Fruit fly (Drosophila melanogaster) whole organism, embryonic: ENCODE results near the gene CG43402.

Experiments
- Antp ChIP-seq: fragments of 200-800 bp; sonication (Bioruptor generic); optimal IDR thresholded peaks from 3 replicates; lab custom pipeline; 2016; ENCODE audit warnings: missing biosample characterization, missing genetic modification characterization
- CG10959 ChIP-seq: fragments of 200-800 bp; sonication (Bioruptor generic); IDR thresholded peaks from 2 replicates; pipeline ENCODE4 v1.3.6; 2022; ENCODE audit warnings: missing biosample characterization, missing genetic modification characterization
- CG1647 ChIP-seq: fragments of 200-800 bp; sonication (Bioruptor generic); optimal IDR thresholded peaks from 3 replicates; lab custom pipeline; 2016; ENCODE audit warnings: missing biosample characterization, missing genetic modification characterization
- CG17612 ChIP-seq: fragments of 200-800 bp; sonication (Bioruptor generic); IDR thresholded peaks from 2 replicates; pipeline ENCODE4 v1.3.6; 2022; ENCODE audit warnings: missing biosample characterization, missing genetic modification characterization
- CG18476 ChIP-seq: fragments of 200-800 bp; sonication (Bioruptor generic); optimal IDR thresholded peaks from 2 replicates; lab custom pipeline; 2016; ENCODE audit warnings: missing biosample characterization, mild to moderate bottlenecking, missing genetic modification characterization
- CG2120 ChIP-seq: fragments of 200-800 bp; sonication (Bioruptor generic); optimal IDR thresholded peaks from 3 replicates; lab custom pipeline; 2016; ENCODE audit warnings: missing biosample characterization, missing genetic modification characterization
- CG2712 ChIP-seq: fragments of 200-800 bp; optimal IDR thresholded peaks from 3 replicates; lab custom pipeline; 2019; ENCODE audit warnings: missing biosample characterization, mild to moderate bottlenecking, missing genetic modification characterization, moderate library complexity
- CG3281 ChIP-seq: fragments of 200-800 bp; sonication (Bioruptor generic); optimal IDR thresholded peaks from 3 replicates; lab custom pipeline; 2017; ENCODE audit warnings: missing biosample characterization, mild to moderate bottlenecking, missing genetic modification characterization
- CG3995 ChIP-seq: fragments of 200-800 bp; sonication (Bioruptor generic); optimal IDR thresholded peaks from 3 replicates; lab custom pipeline; 2016; ENCODE audit warnings: missing biosample characterization, missing genetic modification characterization
- CG6854 ChIP-seq: fragments of 200-800 bp; sonication (Bioruptor generic); optimal IDR thresholded peaks from 3 replicates; lab custom pipeline; 2017; ENCODE audit warnings: missing biosample characterization, mild to moderate bottlenecking, missing genetic modification characterization
- CG7786 ChIP-seq: fragments of 200-800 bp; sonication (Bioruptor generic); optimal IDR thresholded peaks from 2 replicates; lab custom pipeline; 2016; ENCODE audit warnings: missing biosample characterization, missing genetic modification characterization
- CG8478 ChIP-seq: fragments of >200 bp; optimal IDR thresholded peaks from 2 replicates; lab custom pipeline; 2018
- CkIIα-i1 ChIP-seq: fragments of 200-800 bp; sonication (Bioruptor generic); IDR thresholded peaks from 2 replicates; pipeline ENCODE4 v1.3.6; 2022; ENCODE audit warnings: missing biosample characterization, missing genetic modification characterization
- Dip3 ChIP-seq: fragments of 200-800 bp; sonication (Bioruptor generic); optimal IDR thresholded peaks from 3 replicates; lab custom pipeline; 2016; ENCODE audit warnings: missing biosample characterization, missing genetic modification characterization
- Dref ChIP-seq: fragments of 200-800 bp; sonication (Bioruptor generic); IDR thresholded peaks from 2 replicates; pipeline ENCODE4 v1.3.6; 2022; ENCODE audit warnings: missing biosample characterization, missing genetic modification characterization
- Drgx ChIP-seq: fragments of 200-800 bp; sonication (Bioruptor generic); IDR thresholded peaks from 2 replicates; pipeline ENCODE4 v1.3.6; 2022; ENCODE audit warnings: missing biosample characterization, missing genetic modification characterization
- Fer2 ChIP-seq: fragments of 200-800 bp; sonication (Bioruptor generic); optimal IDR thresholded peaks from 2 replicates; lab custom pipeline; 2018; ENCODE audit warnings: missing biosample characterization, mild to moderate bottlenecking, missing genetic modification characterization, moderate library complexity
- HLHmδ ChIP-seq: fragments of 200-800 bp; sonication (Bioruptor generic); optimal IDR thresholded peaks from 2 replicates; lab custom pipeline; 2018; ENCODE audit warnings: missing biosample characterization, mild to moderate bottlenecking, missing genetic modification characterization, moderate library complexity
- Hr78 ChIP-seq, 2 experiments: fragments of 200-800 bp in 1 of 2; fragments of >200 bp in 1 of 2; sonication (Bioruptor generic) in 1 of 2; optimal IDR thresholded peaks; 2 replicates each; lab custom pipeline; 2017 to 2019; ENCODE audit warnings: missing biosample characterization in 2 of 2, missing genetic modification characterization in 2 of 2, mild to moderate bottlenecking in 1 of 2, moderate library complexity in 1 of 2
- Kr ChIP-seq: fragments of 200-800 bp; sonication (Bioruptor generic); optimal IDR thresholded peaks from 2 replicates; lab custom pipeline; 2017; ENCODE audit warnings: missing biosample characterization, mild to moderate bottlenecking, missing genetic modification characterization
- MESR4 ChIP-seq: fragments of 200-800 bp; sonication (Bioruptor generic); optimal IDR thresholded peaks from 2 replicates; lab custom pipeline; 2018; ENCODE audit warnings: missing biosample characterization, mild to moderate bottlenecking, missing genetic modification characterization, moderate library complexity
- Max ChIP-seq: fragments of 200-800 bp; sonication (Bioruptor generic); optimal IDR thresholded peaks from 2 replicates; lab custom pipeline; 2016; ENCODE audit warnings: missing biosample characterization, mild to moderate bottlenecking, missing genetic modification characterization
- Nf-YB ChIP-seq: fragments of 200-800 bp; sonication (Bioruptor generic); optimal IDR thresholded peaks from 3 replicates; lab custom pipeline; 2019; ENCODE audit warnings: missing biosample characterization, mild to moderate bottlenecking, missing genetic modification characterization, moderate library complexity
- Oli ChIP-seq: fragments of 200-800 bp; sonication (Bioruptor generic); optimal IDR thresholded peaks from 2 replicates; lab custom pipeline; 2018; ENCODE audit warnings: missing biosample characterization, mild to moderate bottlenecking, missing genetic modification characterization, moderate library complexity
- amos ChIP-seq: fragments of 200-800 bp; sonication (Bioruptor generic); IDR thresholded peaks from 2 replicates; pipeline ENCODE4 v1.3.6; 2022; ENCODE audit warnings: missing biosample characterization, missing genetic modification characterization; ENCODE audit not compliant: partially characterized antibody
- bigmax ChIP-seq: fragments of 200-800 bp; sonication (Bioruptor generic); optimal IDR thresholded peaks from 2 replicates; lab custom pipeline; 2018; ENCODE audit warnings: missing biosample characterization, mild to moderate bottlenecking, missing genetic modification characterization
- chm ChIP-seq: fragments of 200-800 bp; sonication (Bioruptor generic); IDR thresholded peaks from 2 replicates; pipeline ENCODE4 v1.3.6; 2022; ENCODE audit warnings: missing biosample characterization, missing genetic modification characterization
- chn ChIP-seq: fragments of 200-800 bp; sonication (Bioruptor generic); optimal IDR thresholded peaks from 2 replicates; lab custom pipeline; 2016; ENCODE audit warnings: missing biosample characterization, missing genetic modification characterization
- ci ChIP-seq: fragments of 200-800 bp; sonication (Bioruptor generic); IDR thresholded peaks from 3 replicates; pipeline ENCODE4 v1.3.6; 2022; ENCODE audit warnings: missing biosample characterization, missing genetic modification characterization
- gcm ChIP-seq: fragments of 200-800 bp; sonication (Bioruptor generic); optimal IDR thresholded peaks from 2 replicates; lab custom pipeline; 2019; ENCODE audit warnings: missing biosample characterization, mild to moderate bottlenecking, missing genetic modification characterization, moderate library complexity
- gem ChIP-seq: fragments of 200-800 bp; sonication (Bioruptor generic); optimal IDR thresholded peaks from 2 replicates; lab custom pipeline; 2019; ENCODE audit warnings: missing biosample characterization, mild to moderate bottlenecking, missing genetic modification characterization, moderate library complexity
- her ChIP-seq: fragments of 200-800 bp; sonication (Bioruptor generic); optimal IDR thresholded peaks from 2 replicates; lab custom pipeline; 2016; ENCODE audit warnings: missing biosample characterization, missing genetic modification characterization
- hkb ChIP-seq, 2 experiments: fragments of 200-800 bp in 1 of 2; fragments of >200 bp in 1 of 2; sonication (Bioruptor generic) in 1 of 2; IDR thresholded peaks in 1 of 2; optimal IDR thresholded peaks in 1 of 2; 2 replicates each; pipeline versions ENCODE4 v1.3.6 to Lab custom; 2017 to 2022; ENCODE audit warnings: missing biosample characterization in 1 of 2, missing genetic modification characterization in 1 of 2
- hth ChIP-seq: fragments of >200 bp; optimal IDR thresholded peaks from 2 replicates; lab custom pipeline; 2017; ENCODE audit warnings: inconsistent platforms
- ind ChIP-seq: fragments of 200-800 bp; sonication (Bioruptor generic); optimal IDR thresholded peaks from 3 replicates; lab custom pipeline; 2016; ENCODE audit warnings: missing biosample characterization, missing genetic modification characterization
- insv ChIP-seq, 2 experiments: fragments of 200-800 bp; sonication (Bioruptor generic); optimal IDR thresholded peaks; 3 replicates each; lab custom pipeline; 2016 to 2018; ENCODE audit warnings: missing biosample characterization in 2 of 2, missing genetic modification characterization in 2 of 2
- otp ChIP-seq: fragments of 200-800 bp; sonication (Bioruptor generic); IDR thresholded peaks from 3 replicates; pipeline ENCODE4, ENCODE4 v1.3.6; 2022; ENCODE audit warnings: missing biosample characterization, missing genetic modification characterization
- prd ChIP-seq, 3 experiments: fragments of >200 bp in 2 of 3; fragments of 200-800 bp in 1 of 3; sonication (Bioruptor generic) in 1 of 3; optimal IDR thresholded peaks in 2 of 3; IDR thresholded peaks in 1 of 3; 2 replicates in 2 of 3; 3 replicates in 1 of 3; pipeline versions ENCODE4 v1.3.6 to Lab custom; 2017 to 2022; ENCODE audit warnings: missing biosample characterization in 1 of 3, missing genetic modification characterization in 1 of 3
- sens ChIP-seq: fragments of 200-800 bp; sonication (Bioruptor generic); peaks from one replicate; lab custom pipeline; 2016; ENCODE audit warnings: missing biosample characterization, missing genetic modification characterization
- sqz ChIP-seq: fragments of 200-800 bp; sonication (Bioruptor generic); optimal IDR thresholded peaks from 3 replicates; lab custom pipeline; 2018; ENCODE audit warnings: missing biosample characterization, mild to moderate bottlenecking, missing genetic modification characterization
- tna ChIP-seq: fragments of 200-800 bp; sonication (Bioruptor generic); IDR thresholded peaks from 2 replicates; pipeline ENCODE4 v1.3.6; 2022; ENCODE audit warnings: missing biosample characterization, missing genetic modification characterization; ENCODE audit not compliant: partially characterized antibody
- usp ChIP-seq: fragments of >200 bp; optimal IDR thresholded peaks from 2 replicates; lab custom pipeline; 2017; ENCODE audit warnings: missing biosample characterization, missing genetic modification characterization
- zfh2 ChIP-seq: fragments of 200-800 bp; sonication (Bioruptor generic); optimal IDR thresholded peaks from 2 replicates; lab custom pipeline; 2016; ENCODE audit warnings: missing biosample characterization, missing genetic modification characterization

The CG43402 gene

dm6 chr2L:1448188-1448587 lies 5.8 kb downstream of the CG43402 start (continued):
- TF ChIP-seq otp (GFP tag; lab: Robert Waterston, UW) (peak; percentile 29; the same call in 1 of the 3 replicates), CG3281 (GFP tag; lab: Kevin White, UChicago) (no peak), Dip3 (GFP tag; lab: Kevin White, UChicago) (no peak), CkIIα-i1 (GFP tag; lab: Robert Waterston, UW) (no peak), CG8478 (lab: Kevin White, UChicago) (no peak), amos (GFP tag; lab: Robert Waterston, UW) (no peak), tna (GFP tag; lab: Robert Waterston, UW) (no peak), Fer2 (no peak), CG2120 (GFP tag; lab: Kevin White, UChicago) (no peak), chm (peak; percentile 47; the same call in 1 of the 2 replicates), HLHmδ (GFP tag; lab: Kevin White, UChicago) (no peak), CG6854 (GFP tag; lab: Kevin White, UChicago) (no peak), bigmax (GFP tag; lab: Kevin White, UChicago) (no peak), Antp (GFP tag; lab: Kevin White, UChicago) (no peak), Dref (GFP tag; lab: Robert Waterston, UW) (no peak), ci (GFP tag; lab: Robert Waterston, UW) (0 out of 3 replicates have a peak, but pooled peaks have one; percentile 1), MESR4 (GFP tag; lab: Kevin White, UChicago) (no peak), CG3995 (GFP tag; lab: Kevin White, UChicago) (no peak), CG10959 (GFP tag; lab: Robert Waterston, UW) (no peak), hth (lab: Kevin White, UChicago) (no peak), sqz (GFP tag; lab: Kevin White, UChicago) (peak; percentile 26), Kr (peak; percentile 54), ind (no peak)
- TF ChIP-seq, all 482 proteins: peak for 13

- TF ChIP-seq gcm (peak; percentile 94), hkb (optimal IDR thresholded peaks at IDR 0.05; lab: Kevin White, UChicago) (peak; percentile 87), hkb (GFP tag; IDR thresholded peaks at IDR 0.05; lab: Robert Waterston, UW) (no peak), Oli (tag; lab: Kevin White, UChicago) (peak; percentile 5), sens (peak; percentile 63), chn (GFP tag; lab: Kevin White, UChicago) (peak; percentile 9), CG17612 (GFP tag; lab: Robert Waterston, UW) (no peak), Hr78 (GFP tag; optimal IDR thresholded peaks at IDR 0.05; lab: Kevin White, UChicago) (no peak), prd (optimal IDR thresholded peaks at IDR 0.05; lab: Kevin White, UChicago) (no peak), prd (GFP tag; IDR thresholded peaks at IDR 0.05; lab: Robert Waterston, UW) (0 out of 3 replicates have a peak, but pooled peaks have one; percentile 26), CG18476 (GFP tag; lab: Kevin White, UChicago) (peak; percentile 73)
Observed at dm6 chr2L:1449718-1450441, 7.5 kb downstream of the CG43402 start.

dm6 chr2L:1455498-1455897 lies 13.1 kb downstream of the CG43402 start:
- TF ChIP-seq usp (GFP tag; lab: Kevin White, UChicago) (no peak), insv (GFP tag; optimal IDR thresholded peaks at IDR 0.05; lab: Kevin White, UChicago) (no peak), zfh2 (GFP tag; lab: Kevin White, UChicago) (no peak), her (no peak), gem (peak; percentile 14), Nf-YB (GFP tag; lab: Kevin White, UChicago) (no peak), Drgx (GFP tag; lab: Robert Waterston, UW) (peak; percentile 30; the same call in 1 of the 2 replicates), CG7786 (no peak), CG1647 (GFP tag; lab: Kevin White, UChicago) (no peak), CG2712 (tag; lab: Kevin White, UChicago) (no peak), Max (no peak), sens (peak; percentile 73)
